Worm (Caenorhabditis elegans): ENCODE results near the gene K10D6.4.

K10D6.4 gene

ce11 chrV:11241580-11241979 lies 39.9 kb downstream of the K10D6.4 start, which contains the start of gene pgap-1:
TSS of gene pgap-1 (plus strand) at chrV:11241880.
- TF ChIP-seq somi-1 (GFP tag; optimal IDR thresholded peaks at IDR 0.05) (no peak), ztf-26 (tag; optimal IDR thresholded peaks at IDR 0.05) (no peak), Y53G8AR.9 (GFP tag; conservative IDR thresholded peaks at IDR 0.05) (no peak), ekl-4 (GFP tag; IDR thresholded peaks at IDR 0.05) (no peak), zfh-2 (GFP tag; conservative IDR thresholded peaks at IDR 0.05) (no peak), nfya-2 (GFP tag; IDR thresholded peaks at IDR 0.05) (no peak)

ce11 chrV:11244539-11244938 lies 42.8 kb downstream of the K10D6.4 start, which contains the start of gene mxl-1:
TSS of gene mxl-1 (plus strand) at chrV:11244839.
- TF ChIP-seq attf-6 (GFP tag; IDR thresholded peaks at IDR 0.05) (no peak), B0336.3 (GFP tag; IDR thresholded peaks at IDR 0.05) (no peak), egl-18 (GFP tag; IDR thresholded peaks at IDR 0.05) (no peak)

DNA sequence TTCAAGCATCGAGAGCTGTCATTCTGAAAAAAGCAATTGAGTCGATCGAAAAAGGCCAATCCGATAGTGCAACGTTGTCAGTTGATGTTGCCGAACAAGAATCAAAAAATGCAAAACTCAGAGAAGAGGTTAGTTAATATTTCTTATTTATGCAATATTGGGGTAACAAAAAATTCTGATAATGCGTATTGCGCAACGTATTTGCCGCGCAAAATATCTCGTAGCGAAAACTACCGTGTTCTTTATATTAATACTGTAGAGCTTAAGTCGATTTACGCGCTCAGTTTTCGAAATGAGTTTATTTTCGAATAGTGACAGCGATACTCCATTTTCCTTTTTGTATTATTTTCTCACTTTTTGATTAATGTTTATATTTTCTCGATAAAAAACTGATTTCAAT lies 43.3 kb downstream of the K10D6.4 start:
- TF ChIP-seq lin-26 (GFP tag; IDR thresholded peaks at IDR 0.05) (no peak), rec-8 (tag; optimal IDR thresholded peaks at IDR 0.05) (no peak), ztf-3 (GFP tag; optimal IDR thresholded peaks at IDR 0.05) (no peak), lsl-1 (GFP tag; optimal IDR thresholded peaks at IDR 0.05) (no peak), nhr-27 (tag; optimal IDR thresholded peaks at IDR 0.05) (no peak), attf-6 (GFP tag; IDR thresholded peaks at IDR 0.05) (no peak), pha-4 (tag; optimal IDR thresholded peaks at IDR 0.05) (no peak), F57C9.4 (tag; optimal IDR thresholded peaks at IDR 0.05) (no peak), Y67H2A.10 (GFP tag; conservative IDR thresholded peaks at IDR 0.05) (no peak), snpc-1.3 (tag; optimal IDR thresholded peaks at IDR 0.05; ENCODE audit: insufficient read depth) (no peak), rpc-1 (optimal IDR thresholded peaks at IDR 0.05) (no peak), rpc-1 (tag; optimal IDR thresholded peaks at IDR 0.05) (no peak), aptf-2 (GFP tag; conservative IDR thresholded peaks at IDR 0.05) (no peak), ama-1 (optimal IDR thresholded peaks at IDR 0.05) (no peak), ama-1 (GFP tag; optimal IDR thresholded peaks at IDR 0.05) (no peak), bed-1 (GFP tag; IDR thresholded peaks at IDR 0.05) (no peak), ceh-27 (GFP tag; optimal IDR thresholded peaks at IDR 0.05) (no peak), hlh-26 (GFP tag; conservative IDR thresholded peaks at IDR 0.05) (no peak), F55B11.4 (tag; optimal IDR thresholded peaks at IDR 0.05; ENCODE audit: borderline replicate concordance, insufficient read depth) (no peak), ztf-25 (GFP tag; IDR thresholded peaks at IDR 0.05) (no peak)

DNA sequence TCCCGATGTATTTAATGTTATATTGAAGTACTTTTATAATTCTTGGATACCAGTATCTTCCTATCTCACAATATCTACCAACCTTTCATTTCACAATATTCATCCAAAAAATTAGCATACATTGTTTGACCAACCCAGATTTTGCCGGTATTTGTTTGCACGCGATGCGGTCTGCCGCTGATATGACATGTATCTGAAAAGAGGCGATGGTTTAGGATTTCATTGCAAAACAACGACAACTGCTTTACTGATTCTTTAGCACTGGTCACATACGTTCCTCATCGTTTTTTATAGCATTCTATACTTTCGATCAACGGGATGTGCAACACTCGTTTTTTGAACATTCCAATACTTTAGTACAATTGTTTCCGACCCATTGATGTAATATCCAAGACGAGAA lies 46.1 kb downstream of the K10D6.4 start, which contains the start of gene mam-4:
mam-4 (plus strand) TSS at position 301 of the 400 bp plus-strand sequence.
- TF ChIP-seq F10E7.11 (tag; optimal IDR thresholded peaks at IDR 0.05): no peak
- TF ChIP-seq nfyb-1 (GFP tag; IDR thresholded peaks at IDR 0.05): no peak
- TF ChIP-seq unc-62 (GFP tag; optimal IDR thresholded peaks at IDR 0.05): no peak
- TF ChIP-seq madf-6 (GFP tag; IDR thresholded peaks at IDR 0.05): no peak
- TF ChIP-seq gei-17 (GFP tag; optimal IDR thresholded peaks at IDR 0.05): no peak
- TF ChIP-seq B0019.2 (GFP tag; conservative IDR thresholded peaks at IDR 0.05): no peak
- TF ChIP-seq cebp-2 (GFP tag; IDR thresholded peaks at IDR 0.05): no peak
- TF ChIP-seq F33H1.4 (GFP tag; IDR thresholded peaks at IDR 0.05): no peak
- no peak for TF ChIP-seq nhr-179 (tag; optimal IDR thresholded peaks at IDR 0.05)
- TF ChIP-seq ceh-79 (tag; optimal IDR thresholded peaks at IDR 0.05): no peak
- TF ChIP-seq Y67H2A.10 (GFP tag; conservative IDR thresholded peaks at IDR 0.05): no peak
- no peak for TF ChIP-seq madf-3 (GFP tag; IDR thresholded peaks at IDR 0.05)
- TF ChIP-seq dox-1 (GFP tag; IDR thresholded peaks at IDR 0.05): no peak
- TF ChIP-seq ceh-100 (GFP tag; IDR thresholded peaks at IDR 0.05): no peak
- no peak for TF ChIP-seq mxl-1 (tag; optimal IDR thresholded peaks at IDR 0.05)
- TF ChIP-seq xnd-1 (tag; optimal IDR thresholded peaks at IDR 0.05): no peak
- TF ChIP-seq him-1 (tag; optimal IDR thresholded peaks at IDR 0.05): no peak
- no peak for TF ChIP-seq lin-40 (tag; optimal IDR thresholded peaks at IDR 0.05)
